Worm (Caenorhabditis elegans): ENCODE results near the gene Y75D11A.3.
"Not testable (repeated sequence)": the region's sequence is repeated elsewhere in the genome, so short reads cannot be mapped to it uniquely, and the experiment has no call there.

DNA sequence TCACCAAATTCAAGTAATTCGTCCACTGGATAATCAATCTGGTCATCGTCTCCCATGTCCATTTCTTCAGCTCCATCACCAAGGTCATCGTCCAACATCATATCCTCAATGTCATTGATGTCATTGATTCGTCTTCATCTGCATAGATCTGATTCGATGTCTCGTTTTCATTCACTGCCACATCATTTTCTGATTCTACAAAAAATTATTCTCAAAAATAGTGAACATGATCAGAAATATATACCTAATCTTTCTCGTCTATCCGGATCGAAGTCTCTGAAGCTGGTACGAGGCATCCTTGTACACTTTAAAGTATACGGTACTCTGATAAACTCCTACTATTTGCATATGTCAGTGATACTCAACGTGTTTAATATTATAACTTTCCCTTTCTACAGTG, 49.1 kb downstream of the Y75D11A.3 start, which contains the start of gene C36C9.4:
- not testable (repeated sequence) for TF ChIP-seq pes-1 (GFP tag; IDR thresholded peaks at IDR 0.05); ceh-36 (tag; optimal IDR thresholded peaks at IDR 0.05); F13C5.2 (tag; optimal IDR thresholded peaks at IDR 0.05); ama-1 (optimal IDR thresholded peaks at IDR 0.05); tra-4 (tag; optimal IDR thresholded peaks at IDR 0.05); scrt-1 (GFP tag; IDR thresholded peaks at IDR 0.05); hnd-1 (tag; optimal IDR thresholded peaks at IDR 0.05); B0310.2 (tag; optimal IDR thresholded peaks at IDR 0.05); ceh-13 (GFP tag; optimal IDR thresholded peaks at IDR 0.05)

Data from whole organism, early embryonic.